Worm (Caenorhabditis elegans) whole organism, midembryonic: ENCODE results near the gene C29F3.7.

ENCODE experiments used
- T22C8.4 ChIP-seq: fragments of 200-800 bp; sonication (Bioruptor generic); IDR thresholded peaks from 2 replicates; pipeline ENCODE4 v1.3.6; 2022; ENCODE audit warnings: missing genetic modification characterization, missing compliant biosample characterization
- cog-1 ChIP-seq: sonication (generic microtip); optimal IDR thresholded peaks from 2 replicates; lab custom pipeline; 2016; ENCODE audit warnings: missing genetic modification characterization, missing compliant biosample characterization
- flt-1 ChIP-seq: fragments of 200-800 bp; sonication (Bioruptor generic); IDR thresholded peaks from 2 replicates; pipeline ENCODE4 v1.3.6; 2022; ENCODE audit warnings: missing genetic modification characterization, missing compliant biosample characterization
- klf-2 ChIP-seq: fragments of 200-800 bp; sonication (Bioruptor generic); conservative IDR thresholded peaks from 2 replicates; pipeline ENCODE4 v1.3.6; 2022; ENCODE audit warnings: missing genetic modification reagents, missing genetic modification characterization, missing compliant biosample characterization
- med-1 ChIP-seq: sonication (generic microtip); optimal IDR thresholded peaks from 2 replicates; lab custom pipeline; 2017; ENCODE audit warnings: missing genetic modification characterization, mild to moderate bottlenecking, missing compliant biosample characterization, antibody characterized with exemption, missing genetic modification reagents; ENCODE audit not compliant: insufficient read depth
- ref-1 ChIP-seq: fragments of 200-800 bp; sonication (Bioruptor generic); conservative IDR thresholded peaks from 2 replicates; pipeline ENCODE4 v1.3.6; 2022; ENCODE audit warnings: missing genetic modification reagents, missing genetic modification characterization, missing compliant biosample characterization
- ztf-23 ChIP-seq: fragments of 200-800 bp; sonication (Bioruptor generic); IDR thresholded peaks from 2 replicates; pipeline ENCODE4 v1.3.6; 2022; ENCODE audit warnings: missing genetic modification reagents, missing genetic modification characterization, missing compliant biosample characterization
- ztf-29 ChIP-seq: fragments of 200-800 bp; sonication (Bioruptor generic); IDR thresholded peaks from 2 replicates; pipeline ENCODE4 v1.3.6; 2022; ENCODE audit warnings: missing genetic modification reagents, missing genetic modification characterization, missing compliant biosample characterization

ce11 chrV:15395347-15395746 lies 40.6 kb downstream of the C29F3.7 start, which contains the start of gene cyb-3:
- TF ChIP-seq klf-2 (GFP tag; lab: Robert Waterston, UW) (no peak), med-1 (GFP tag; lab: Kevin White, UChicago) (no peak), flt-1 (no peak), ztf-29 (GFP tag; lab: Robert Waterston, UW) (no peak), cog-1 (tag; lab: Kevin White, UChicago) (no peak), ztf-23 (GFP tag; lab: Robert Waterston, UW) (no peak), T22C8.4 (GFP tag; lab: Robert Waterston, UW) (no peak), ref-1 (no peak)
